Fruit fly (Drosophila melanogaster): ENCODE measurements around the gene phol.

- TF ChIP-seq Eip75B (GFP tag; optimal IDR thresholded peaks at IDR 0.05) (peak; percentile 4), CG9139 (GFP tag; optimal IDR thresholded peaks at IDR 0.05) (no peak), CG8319 (GFP tag; optimal IDR thresholded peaks at IDR 0.05) (no peak), dac (GFP tag; optimal IDR thresholded peaks at IDR 0.05) (no peak), Sox15 (GFP tag; optimal IDR thresholded peaks at IDR 0.05) (no peak), CG10669 (GFP tag; optimal IDR thresholded peaks at IDR 0.05) (peak; percentile 43), Sox14 (GFP tag; optimal IDR thresholded peaks at IDR 0.05) (no peak), eg (GFP tag; IDR thresholded peaks at IDR 0.05) (0 out of 3 replicates have a peak, but pooled peaks have one; percentile 39), Lpt (GFP tag; optimal IDR thresholded peaks at IDR 0.05) (peak; percentile 46), spab (GFP tag; optimal IDR thresholded peaks at IDR 0.05) (peak; percentile 23), Gug (GFP tag; IDR thresholded peaks at IDR 0.05) (0 out of 2 replicates have a peak, but pooled peaks have one; percentile 49)
Measured at dm6 chr3L:9503552-9504317, 47.7 kb upstream of the phol start.

Measured in whole organism, prepupa.